Fruit fly (Drosophila melanogaster): ENCODE measurements around the gene rtp.

rtp gene

DNA sequence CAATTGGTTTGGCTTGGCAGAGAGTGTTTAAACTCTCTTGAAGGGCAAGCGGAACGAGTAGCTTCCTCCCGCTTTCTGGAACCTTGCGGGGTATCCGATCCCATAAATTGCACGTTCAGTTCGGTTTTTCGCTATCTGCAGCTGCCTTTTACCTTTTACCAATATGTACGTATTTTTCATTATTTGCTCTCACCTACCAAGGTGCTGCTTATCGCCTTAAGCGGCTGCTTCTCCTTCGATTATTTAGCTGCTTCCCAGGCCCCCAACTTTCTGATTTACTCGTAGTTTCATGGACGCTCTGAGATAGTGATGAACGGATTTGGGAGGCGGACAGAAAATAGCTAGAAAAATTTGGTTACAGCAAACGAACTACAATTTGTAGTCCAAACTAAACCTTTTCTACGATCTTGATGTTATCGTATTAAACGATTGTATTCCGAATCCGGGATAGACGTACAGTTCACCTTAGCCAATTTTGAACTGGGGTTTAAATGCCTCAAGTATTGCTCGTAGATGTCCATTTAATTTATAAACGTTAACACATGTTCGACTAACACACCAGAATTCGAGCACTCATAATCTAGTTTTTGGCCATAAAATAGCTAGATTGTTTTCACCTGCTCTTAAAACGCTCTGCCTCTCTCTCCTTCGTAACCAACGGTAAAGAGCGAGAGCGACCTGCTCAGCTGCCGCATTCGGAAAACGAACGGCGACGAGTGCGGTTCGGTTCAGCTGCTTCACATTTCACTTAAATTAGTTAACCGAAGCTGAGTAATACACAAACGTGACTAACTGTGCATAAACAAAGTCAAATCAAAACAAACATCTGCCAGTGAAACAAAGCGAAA is 27.4 kb upstream of the rtp start (continued):
- TF ChIP-seq pan (optimal IDR thresholded peaks at IDR 0.05) (no peak), pan (GFP tag; optimal IDR thresholded peaks at IDR 0.05 in 1 of 2, IDR thresholded peaks at IDR 0.05 in 1 of 2) (peak in 1 of 2 experiments; percentile 17), CG11398 (GFP tag; optimal IDR thresholded peaks at IDR 0.05) (no peak), pho (GFP tag; optimal IDR thresholded peaks at IDR 0.05) (peak; percentile 33), Xrp1 (GFP tag; IDR thresholded peaks at IDR 0.05) (no peak; the same call in 1 of the 2 replicates), lab (GFP tag; optimal IDR thresholded peaks at IDR 0.05) (peak; percentile 60), esg (GFP tag; conservative IDR thresholded peaks at IDR 0.05) (no peak), Taf1 (GFP tag; IDR thresholded peaks at IDR 0.05) (0 out of 2 replicates have a peak, but pooled peaks have one; percentile 9), nau (GFP tag; optimal IDR thresholded peaks at IDR 0.05) (peak; percentile 30), CG9727 (GFP tag; optimal IDR thresholded peaks at IDR 0.05) (peak; percentile 46), YL-1 (GFP tag; optimal IDR thresholded peaks at IDR 0.05) (no peak), CG32532 (GFP tag; IDR thresholded peaks at IDR 0.05) (peak; percentile 33; the same call in 1 of the 2 replicates), maf-S (GFP tag; optimal IDR thresholded peaks at IDR 0.05) (peak; percentile 34), CG13624 (GFP tag; optimal IDR thresholded peaks at IDR 0.05) (peak; percentile 36), CG13424 (tag; optimal IDR thresholded peaks at IDR 0.05) (peak; percentile 61), Hr78 (GFP tag; optimal IDR thresholded peaks at IDR 0.05) (no peak), nmo (GFP tag; optimal IDR thresholded peaks at IDR 0.05) (peak; percentile 46), CG17829 (tag; optimal IDR thresholded peaks at IDR 0.05) (peak; percentile 79), CG31224 (GFP tag; IDR thresholded peaks at IDR 0.05) (no peak), CG1602 (GFP tag; optimal IDR thresholded peaks at IDR 0.05) (peak; percentile 7), CG13775 (GFP tag; optimal IDR thresholded peaks at IDR 0.05) (peak; percentile 42), NC2α (GFP tag; optimal IDR thresholded peaks at IDR 0.05) (peak; percentile 49), fu2 (GFP tag; optimal IDR thresholded peaks at IDR 0.05) (peak; percentile 22), Nf-YB (GFP tag; optimal IDR thresholded peaks at IDR 0.05) (no peak), bowl (GFP tag; IDR thresholded peaks at IDR 0.05) (no peak), grn (GFP tag; optimal IDR thresholded peaks at IDR 0.05) (peak; percentile 23), CG2199 (GFP tag; IDR thresholded peaks at IDR 0.05) (0 out of 3 replicates have a peak, but pooled peaks have one; percentile 59), Sox102F (GFP tag; optimal IDR thresholded peaks at IDR 0.05) (no peak), org-1 (GFP tag; optimal IDR thresholded peaks at IDR 0.05) (peak; percentile 43), ATbp (GFP tag; optimal IDR thresholded peaks at IDR 0.05) (peak; percentile 31), Sry-β (GFP tag; optimal IDR thresholded peaks at IDR 0.05) (peak; percentile 99), dmrt99B (tag; optimal IDR thresholded peaks at IDR 0.05) (peak; percentile 54), nom (GFP tag; optimal IDR thresholded peaks at IDR 0.05) (peak; percentile 30), CG16815 (GFP tag; optimal IDR thresholded peaks at IDR 0.05) (no peak), Doc2 (GFP tag; IDR thresholded peaks at IDR 0.05) (no peak), Trl (optimal IDR thresholded peaks at IDR 0.05) (peak; percentile 84 to 87), Trl (GFP tag; optimal IDR thresholded peaks at IDR 0.05) (peak; percentile 16), danr (GFP tag; IDR thresholded peaks at IDR 0.05) (no peak), Hr51 (GFP tag; optimal IDR thresholded peaks at IDR 0.05) (peak in 1 of 2 experiments; percentile 48), wek (GFP tag; optimal IDR thresholded peaks at IDR 0.05) (no peak), CG15269 (tag; optimal IDR thresholded peaks at IDR 0.05) (peak; percentile 51), Dref (GFP tag; IDR thresholded peaks at IDR 0.05) (no peak), CG13894 (tag; optimal IDR thresholded peaks at IDR 0.05) (peak; percentile 35), zfh2 (GFP tag; optimal IDR thresholded peaks at IDR 0.05) (peak; percentile 29), CG10321 (GFP tag; IDR thresholded peaks at IDR 0.05) (no peak), CG18619 (GFP tag; optimal IDR thresholded peaks at IDR 0.05) (peak; percentile 38), da (GFP tag; optimal IDR thresholded peaks at IDR 0.05) (no peak), fd96Cb (tag; optimal IDR thresholded peaks at IDR 0.05) (no peak), HLH54F (GFP tag; optimal IDR thresholded peaks at IDR 0.05) (peak; percentile 41)
